Fruit fly (Drosophila melanogaster) whole organism, embryonic: Measurements from ENCODE around the gene CG8526.
A peak's percentile ranks its signal among the peaks of the same experiment; 100 is the strongest.

Experiments used
- Aef1 ChIP-seq: fragments of 200-800 bp; sonication (Bioruptor generic); IDR thresholded peaks from 3 replicates; pipeline ENCODE4 v1.3.6; 2022; ENCODE audit warnings: missing biosample characterization, missing genetic modification characterization
- Bteb2 ChIP-seq: fragments of 200-800 bp; sonication (Bioruptor generic); optimal IDR thresholded peaks from 2 replicates; lab custom pipeline; 2016; ENCODE audit warnings: missing biosample characterization, missing genetic modification characterization
- CG10959 ChIP-seq: fragments of 200-800 bp; sonication (Bioruptor generic); IDR thresholded peaks from 2 replicates; pipeline ENCODE4 v1.3.6; 2022; ENCODE audit warnings: missing biosample characterization, missing genetic modification characterization
- CG11085 ChIP-seq: fragments of 200-800 bp; sonication (Bioruptor generic); IDR thresholded peaks from 2 replicates; pipeline ENCODE4 v1.3.6; 2022; ENCODE audit warnings: missing biosample characterization, missing genetic modification characterization
- CG11247 ChIP-seq: fragments of 200-800 bp; sonication (Bioruptor generic); IDR thresholded peaks from 2 replicates; pipeline ENCODE4 v1.3.6; 2022; ENCODE audit warnings: missing biosample characterization, missing genetic modification characterization
- CG15269 ChIP-seq: fragments of 200-800 bp; sonication (Bioruptor generic); optimal IDR thresholded peaks from 2 replicates; lab custom pipeline; 2018; ENCODE audit warnings: missing biosample characterization, mild to moderate bottlenecking, missing genetic modification characterization, moderate library complexity
- CG16779 ChIP-seq: fragments of 200-800 bp; sonication (Bioruptor generic); IDR thresholded peaks from 2 replicates; pipeline ENCODE4 v1.3.6; 2022; ENCODE audit warnings: missing biosample characterization, missing genetic modification characterization
- CG2678 ChIP-seq: fragments of 200-800 bp; sonication (Bioruptor generic); optimal IDR thresholded peaks from 3 replicates; lab custom pipeline; 2019; ENCODE audit warnings: missing biosample characterization, mild to moderate bottlenecking, missing genetic modification characterization, moderate library complexity
- CG30431 ChIP-seq: fragments of 200-800 bp; sonication (Bioruptor generic); optimal IDR thresholded peaks from 2 replicates; lab custom pipeline; 2017; ENCODE audit warnings: missing biosample characterization, missing genetic modification characterization
- CG4328 ChIP-seq: fragments of 200-800 bp; sonication (Bioruptor generic); optimal IDR thresholded peaks from 3 replicates; lab custom pipeline; 2017; ENCODE audit warnings: missing biosample characterization, missing genetic modification reagents, missing genetic modification characterization
- CG4404 ChIP-seq: fragments of 200-800 bp; sonication (Bioruptor generic); IDR thresholded peaks from 2 replicates; pipeline ENCODE4 v1.3.6; 2022; ENCODE audit warnings: missing biosample characterization, missing genetic modification characterization
- CG4617 ChIP-seq: fragments of 200-800 bp; sonication (Bioruptor generic); optimal IDR thresholded peaks from 3 replicates; lab custom pipeline; 2016; ENCODE audit warnings: missing biosample characterization, missing genetic modification characterization, borderline replicate concordance
- CG4707 ChIP-seq: fragments of 200-800 bp; sonication (Bioruptor generic); optimal IDR thresholded peaks from 2 replicates; lab custom pipeline; 2018; ENCODE audit warnings: missing biosample characterization, mild to moderate bottlenecking, missing genetic modification characterization, moderate library complexity
- CG5953 ChIP-seq: fragments of 200-800 bp; sonication (Bioruptor generic); IDR thresholded peaks from 2 replicates; pipeline ENCODE4 v1.3.6; 2022; ENCODE audit warnings: missing biosample characterization, missing genetic modification characterization
- CG6689 ChIP-seq: fragments of 200-800 bp; sonication (Bioruptor generic); IDR thresholded peaks from 2 replicates; pipeline ENCODE4 v1.3.6; 2022; ENCODE audit warnings: missing biosample characterization, missing genetic modification characterization
- CG6791 ChIP-seq: fragments of 200-800 bp; sonication (Bioruptor generic); IDR thresholded peaks from 3 replicates; pipeline ENCODE4 v1.3.6; 2022; ENCODE audit warnings: missing biosample characterization, missing genetic modification characterization; ENCODE audit not compliant: partially characterized antibody
- CG7271 ChIP-seq: fragments of 200-800 bp; sonication (Bioruptor generic); optimal IDR thresholded peaks from 2 replicates; lab custom pipeline; 2018; ENCODE audit warnings: missing biosample characterization, mild to moderate bottlenecking, missing genetic modification characterization, moderate library complexity
- CG7963 ChIP-seq: fragments of 200-800 bp; sonication (Bioruptor generic); IDR thresholded peaks from 3 replicates; pipeline ENCODE4 v1.3.6; 2022; ENCODE audit warnings: missing biosample characterization, missing genetic modification characterization; ENCODE audit not compliant: partially characterized antibody
- CG8281 ChIP-seq: fragments of 200-800 bp; sonication (Bioruptor generic); optimal IDR thresholded peaks from 2 replicates; lab custom pipeline; 2018; ENCODE audit warnings: missing biosample characterization, mild to moderate bottlenecking, missing genetic modification characterization, moderate library complexity
- Deaf1 ChIP-seq: fragments of 200-800 bp; optimal IDR thresholded peaks from 3 replicates; lab custom pipeline; 2019; ENCODE audit warnings: missing biosample characterization, mild to moderate bottlenecking, missing genetic modification characterization, moderate library complexity
- Dek ChIP-seq: fragments of 200-800 bp; sonication (Bioruptor generic); optimal IDR thresholded peaks from 3 replicates; lab custom pipeline; 2019; ENCODE audit warnings: missing biosample characterization, mild to moderate bottlenecking, missing genetic modification characterization, moderate library complexity
- Dp ChIP-seq: fragments of 200-800 bp; sonication (Bioruptor generic); optimal IDR thresholded peaks from 2 replicates; lab custom pipeline; 2018; ENCODE audit warnings: missing biosample characterization, mild to moderate bottlenecking, missing genetic modification characterization, moderate library complexity
- Drgx ChIP-seq: fragments of 200-800 bp; sonication (Bioruptor generic); IDR thresholded peaks from 2 replicates; pipeline ENCODE4 v1.3.6; 2022; ENCODE audit warnings: missing biosample characterization, missing genetic modification characterization
- Ets65A ChIP-seq: fragments of 200-800 bp; sonication (Bioruptor generic); peaks from one replicate; lab custom pipeline; 2016; ENCODE audit warnings: missing biosample characterization, missing genetic modification characterization
- Ets97D ChIP-seq: fragments of 200-800 bp; sonication (Bioruptor generic); optimal IDR thresholded peaks from 3 replicates; lab custom pipeline; 2016; ENCODE audit warnings: missing biosample characterization, missing genetic modification characterization
- HLHmδ ChIP-seq: fragments of 200-800 bp; sonication (Bioruptor generic); optimal IDR thresholded peaks from 2 replicates; lab custom pipeline; 2018; ENCODE audit warnings: missing biosample characterization, mild to moderate bottlenecking, missing genetic modification characterization, moderate library complexity
- Hey ChIP-seq: fragments of 200-800 bp; sonication (Bioruptor generic); optimal IDR thresholded peaks from 3 replicates; lab custom pipeline; 2018; ENCODE audit warnings: missing biosample characterization, mild to moderate bottlenecking, missing genetic modification characterization
- Hmr ChIP-seq: fragments of 200-800 bp; sonication (Bioruptor generic); optimal IDR thresholded peaks from 3 replicates; lab custom pipeline; 2017; ENCODE audit warnings: mild to moderate bottlenecking, missing biosample characterization, missing genetic modification reagents, missing genetic modification characterization
- Jarid2 ChIP-seq: fragments of 200-800 bp; sonication (Bioruptor generic); optimal IDR thresholded peaks from 3 replicates; lab custom pipeline; 2017; ENCODE audit warnings: mild to moderate bottlenecking, missing biosample characterization, missing genetic modification reagents, missing genetic modification characterization
- Lhr ChIP-seq: fragments of 200-800 bp; sonication (Bioruptor generic); optimal IDR thresholded peaks from 3 replicates; lab custom pipeline; 2017; ENCODE audit warnings: mild to moderate bottlenecking, missing biosample characterization, missing genetic modification reagents, missing genetic modification characterization
- NFAT ChIP-seq: fragments of 200-800 bp; sonication (Bioruptor generic); IDR thresholded peaks from 2 replicates; pipeline ENCODE4 v1.3.6; 2022; ENCODE audit warnings: missing biosample characterization, missing genetic modification characterization
- Nf-YC ChIP-seq: fragments of 200-800 bp; optimal IDR thresholded peaks from 3 replicates; lab custom pipeline; 2019; ENCODE audit warnings: missing biosample characterization, mild to moderate bottlenecking, missing genetic modification characterization, moderate library complexity
- PHDP ChIP-seq: fragments of 200-800 bp; sonication (Bioruptor generic); optimal IDR thresholded peaks from 3 replicates; lab custom pipeline; 2018; ENCODE audit warnings: missing biosample characterization, mild to moderate bottlenecking, missing genetic modification characterization, moderate library complexity
- Scr ChIP-seq: fragments of 200-800 bp; sonication (Bioruptor generic); IDR thresholded peaks from 2 replicates; pipeline ENCODE4 v1.3.6; 2022; ENCODE audit warnings: missing biosample characterization, missing genetic modification characterization; ENCODE audit not compliant: partially characterized antibody
- Six4 ChIP-seq: fragments of 200-800 bp; sonication (Bioruptor generic); optimal IDR thresholded peaks from 2 replicates; lab custom pipeline; 2016; ENCODE audit warnings: missing biosample characterization, missing genetic modification characterization
- Vsx1 ChIP-seq: fragments of 200-800 bp; sonication (Bioruptor generic); optimal IDR thresholded peaks from 2 replicates; lab custom pipeline; 2017; ENCODE audit warnings: missing biosample characterization, mild to moderate bottlenecking, missing genetic modification characterization, missing genetic modification reagents
- bbx ChIP-seq: fragments of 200-800 bp; sonication (Bioruptor generic); IDR thresholded peaks from 2 replicates; pipeline ENCODE4 v1.3.6; 2022; ENCODE audit warnings: missing biosample characterization, missing genetic modification characterization; ENCODE audit not compliant: partially characterized antibody
- ci ChIP-seq: fragments of 200-800 bp; sonication (Bioruptor generic); IDR thresholded peaks from 3 replicates; pipeline ENCODE4 v1.3.6; 2022; ENCODE audit warnings: missing biosample characterization, missing genetic modification characterization
- corto ChIP-seq: fragments of 200-800 bp; sonication (Bioruptor generic); optimal IDR thresholded peaks from 2 replicates; lab custom pipeline; 2016; ENCODE audit warnings: missing biosample characterization, mild to moderate bottlenecking, missing genetic modification characterization, moderate library complexity
- dimm ChIP-seq: fragments of 200-800 bp; sonication (Bioruptor generic); IDR thresholded peaks from 2 replicates; pipeline ENCODE4 v1.3.6; 2022; ENCODE audit warnings: missing biosample characterization, missing genetic modification characterization
- gem ChIP-seq: fragments of 200-800 bp; sonication (Bioruptor generic); optimal IDR thresholded peaks from 2 replicates; lab custom pipeline; 2019; ENCODE audit warnings: missing biosample characterization, mild to moderate bottlenecking, missing genetic modification characterization, moderate library complexity
- lilli ChIP-seq: fragments of 200-800 bp; sonication (Bioruptor generic); optimal IDR thresholded peaks from 3 replicates; lab custom pipeline; 2016; ENCODE audit warnings: missing biosample characterization, missing genetic modification characterization
- nmo ChIP-seq: fragments of 200-800 bp; sonication (Bioruptor generic); optimal IDR thresholded peaks from 2 replicates; lab custom pipeline; 2018; ENCODE audit warnings: missing biosample characterization, mild to moderate bottlenecking, missing genetic modification characterization, moderate library complexity
- phol ChIP-seq: fragments of 200-800 bp; sonication (Bioruptor generic); optimal IDR thresholded peaks from 3 replicates; lab custom pipeline; 2018; ENCODE audit warnings: missing biosample characterization, mild to moderate bottlenecking, missing genetic modification characterization, moderate library complexity
- sens ChIP-seq: fragments of 200-800 bp; sonication (Bioruptor generic); peaks from one replicate; lab custom pipeline; 2016; ENCODE audit warnings: missing biosample characterization, missing genetic modification characterization
- sqz ChIP-seq: fragments of 200-800 bp; sonication (Bioruptor generic); optimal IDR thresholded peaks from 3 replicates; lab custom pipeline; 2018; ENCODE audit warnings: missing biosample characterization, mild to moderate bottlenecking, missing genetic modification characterization
- tll ChIP-seq, 2 experiments: fragments of 200-800 bp in 1 of 2; fragments of >200 bp in 1 of 2; sonication (Bioruptor generic) in 1 of 2; optimal IDR thresholded peaks; 2 replicates each; lab custom pipeline; 2017 to 2019; ENCODE audit warnings: missing biosample characterization in 2 of 2, missing genetic modification characterization in 2 of 2, mild to moderate bottlenecking in 1 of 2, moderate library complexity in 1 of 2
- tup ChIP-seq: fragments of 200-800 bp; sonication (Bioruptor generic); optimal IDR thresholded peaks from 2 replicates; lab custom pipeline; 2016; ENCODE audit warnings: missing biosample characterization, mild to moderate bottlenecking, missing genetic modification characterization, moderate library complexity

The CG8526 gene

DNA sequence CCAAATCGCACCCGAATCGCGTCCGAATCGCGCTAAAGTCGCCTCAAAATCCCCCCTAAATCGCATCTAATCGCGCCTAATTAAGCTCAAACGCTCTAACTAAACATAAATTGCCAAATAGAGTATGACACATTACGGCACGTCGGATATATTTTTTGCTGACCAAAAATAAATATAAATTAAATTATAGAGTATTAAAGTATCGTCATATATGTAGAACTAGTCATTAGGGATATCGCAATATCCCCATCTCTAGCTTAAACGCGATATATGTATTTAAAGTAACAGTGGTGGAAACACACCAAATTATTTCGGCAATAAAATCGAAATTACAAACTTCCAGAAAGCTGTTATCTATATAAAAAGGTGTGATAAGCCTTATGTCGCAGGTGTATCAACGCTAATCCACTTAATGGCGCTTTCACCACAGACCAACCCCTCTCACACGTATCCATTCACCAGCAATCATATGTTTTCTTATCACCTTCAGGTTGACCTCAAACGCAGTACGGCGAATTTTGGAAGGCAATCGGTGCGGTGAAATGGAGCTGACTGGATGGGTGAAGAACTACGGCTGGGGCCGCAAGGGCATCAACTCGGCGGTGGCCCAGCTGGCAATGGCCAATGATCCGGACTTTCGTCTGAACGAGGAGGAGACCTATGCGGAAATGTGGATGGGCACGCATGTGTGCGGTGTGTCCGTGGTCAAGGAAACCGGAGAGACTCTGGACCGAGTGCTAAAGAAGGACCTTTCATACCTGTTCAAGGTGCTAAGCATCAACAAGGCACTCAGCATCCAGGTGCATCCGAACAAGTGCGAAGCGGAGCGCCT lies 41.5 kb upstream of the CG8526 start, which contains the start of gene Mpi (continued):
- TF ChIP-seq CG15269 (tag; lab: Kevin White, UChicago) (no peak), Drgx (GFP tag; lab: Robert Waterston, UW) (no peak), sens (GFP tag; lab: Kevin White, UChicago) (peak; percentile 81), NFAT (GFP tag; lab: Robert Waterston, UW) (0 out of 2 replicates have a peak, but pooled peaks have one; percentile 10), CG4707 (GFP tag; lab: Kevin White, UChicago) (peak; percentile 12), CG16779 (GFP tag; lab: Robert Waterston, UW) (no peak), Lhr (no peak), bbx (peak; percentile 56; the same call in 1 of the 2 replicates), Scr (GFP tag; lab: Robert Waterston, UW) (peak; percentile 66), CG2678 (no peak), Jarid2 (GFP tag; lab: Kevin White, UChicago) (no peak), Hmr (no peak), Hey (tag; lab: Kevin White, UChicago) (no peak), corto (GFP tag; lab: Kevin White, UChicago) (no peak), Nf-YC (tag; lab: Kevin White, UChicago) (no peak), Vsx1 (no peak), dimm (GFP tag; lab: Robert Waterston, UW) (no peak), CG4617 (peak; percentile 63), Aef1 (GFP tag; lab: Robert Waterston, UW) (no peak), Ets65A (no peak), CG10959 (GFP tag; lab: Robert Waterston, UW) (no peak), Dp (peak; percentile 18), CG8281 (no peak), CG5953 (GFP tag; lab: Robert Waterston, UW) (no peak), PHDP (tag; lab: Kevin White, UChicago) (no peak), CG7963 (GFP tag; lab: Robert Waterston, UW) (no peak), Ets97D (GFP tag; lab: Kevin White, UChicago) (no peak), Deaf1 (tag; lab: Kevin White, UChicago) (no peak), tup (GFP tag; lab: Kevin White, UChicago) (no peak), ci (GFP tag; lab: Robert Waterston, UW) (peak; percentile 43; the same call in 2 of the 3 replicates), sqz (GFP tag; lab: Kevin White, UChicago) (no peak), tll (GFP tag; optimal IDR thresholded peaks at IDR 0.05; lab: Kevin White, UChicago) (no peak), CG11085 (no peak), Dek (no peak), phol (tag; lab: Kevin White, UChicago) (peak; percentile 51), CG11247 (GFP tag; lab: Robert Waterston, UW) (0 out of 2 replicates have a peak, but pooled peaks have one; percentile 17), CG6689 (GFP tag; lab: Robert Waterston, UW) (no peak), CG7271 (tag; lab: Kevin White, UChicago) (no peak), Bteb2 (GFP tag; lab: Kevin White, UChicago) (no peak), nmo (GFP tag; lab: Kevin White, UChicago) (peak; percentile 49), lilli (peak; percentile 37), CG30431 (GFP tag; lab: Kevin White, UChicago) (no peak), CG6791 (GFP tag; lab: Robert Waterston, UW) (no peak), gem (tag; lab: Kevin White, UChicago) (no peak), HLHmδ (GFP tag; lab: Kevin White, UChicago) (no peak), Six4 (GFP tag; lab: Kevin White, UChicago) (no peak), CG4404 (no peak), CG4328 (GFP tag; lab: Kevin White, UChicago) (no peak)
